Fruit fly (Drosophila melanogaster): ENCODE results near the gene CG42371.

dm6 chr2L:2221649-2222150 is 4.7 kb upstream of the CG42371 start:
- TF ChIP-seq CG14711 (tag; optimal IDR thresholded peaks at IDR 0.05) (peak; percentile 96), bab1 (GFP tag; optimal IDR thresholded peaks at IDR 0.05) (peak; percentile 99), kay (GFP tag; ENCODE audit: borderline replicate concordance) (peak; percentile 96), Hr96 (GFP tag; optimal IDR thresholded peaks at IDR 0.05) (peak; percentile 96), cnc (optimal IDR thresholded peaks at IDR 0.05) (no peak), Clk (GFP tag; optimal IDR thresholded peaks at IDR 0.05) (peak; percentile 96)

Data from whole organism, adult.